In genomic region chrII:5185955-5186539, ce11 we compare ENCODE assay signal across 1 worm cellular context.
TF ChIP-seq lines count a peak whose summit lies in the region.

No protein-coding gene starts in this region.

TF ChIP-seq in whole organism, L4 larva, 104 proteins besides CTCF, POLR2A, EP300 and RAD21 (continued from another document):
- TF ChIP-seq duxl-1 (tag; optimal IDR thresholded peaks at IDR 0.05; lab: Kevin White, UChicago; ENCODE audit: poor library complexity) (no peak), hmg-1.1 (GFP tag; IDR thresholded peaks at IDR 0.05; lab: Robert Waterston, UW) (no peak), unc-62 (GFP tag; optimal IDR thresholded peaks at IDR 0.05 in 1 of 2; lab: Kevin White, UChicago) (peak in 1 of 2 experiments; percentile 1), unc-62 (tag; optimal IDR thresholded peaks at IDR 0.05; lab: Kevin White, UChicago) (no peak), ceh-28 (tag; optimal IDR thresholded peaks at IDR 0.05; lab: Kevin White, UChicago) (no peak), nhr-102 (tag; optimal IDR thresholded peaks at IDR 0.05; lab: Kevin White, UChicago) (peak; percentile 49), zip-11 (GFP tag; IDR thresholded peaks at IDR 0.05; lab: Robert Waterston, UW) (no peak), F37D6.2 (tag; optimal IDR thresholded peaks at IDR 0.05; lab: Kevin White, UChicago) (no peak), zag-1 (tag; optimal IDR thresholded peaks at IDR 0.05; lab: Kevin White, UChicago) (no peak), fkh-10 (GFP tag; optimal IDR thresholded peaks at IDR 0.05; lab: Kevin White, UChicago) (no peak), nhr-6 (tag; optimal IDR thresholded peaks at IDR 0.05; lab: Kevin White, UChicago) (no peak), mdt-29 (GFP tag; IDR thresholded peaks at IDR 0.05; lab: Robert Waterston, UW) (no peak), lin-38 (GFP tag; IDR thresholded peaks at IDR 0.05; lab: Robert Waterston, UW) (no peak), fos-1 (tag; optimal IDR thresholded peaks at IDR 0.05; lab: Kevin White, UChicago) (no peak), ZK337.2 (GFP tag; IDR thresholded peaks at IDR 0.05; lab: Robert Waterston, UW) (no peak), unc-39 (tag; optimal IDR thresholded peaks at IDR 0.05; lab: Kevin White, UChicago) (no peak), dve-1 (tag; optimal IDR thresholded peaks at IDR 0.05; lab: Kevin White, UChicago; ENCODE audit: insufficient read depth) (peak; percentile 76), nhr-76 (tag; optimal IDR thresholded peaks at IDR 0.05; lab: Kevin White, UChicago) (no peak), ceh-62 (tag; optimal IDR thresholded peaks at IDR 0.05; lab: Kevin White, UChicago) (no peak), mxl-3 (GFP tag; optimal IDR thresholded peaks at IDR 0.05; lab: Kevin White, UChicago) (no peak), F49E8.2 (tag; optimal IDR thresholded peaks at IDR 0.05; lab: Kevin White, UChicago; ENCODE audit: borderline replicate concordance) (no peak), zfp-2 (tag; optimal IDR thresholded peaks at IDR 0.05; lab: Kevin White, UChicago) (no peak), ces-1 (GFP tag; optimal IDR thresholded peaks at IDR 0.05; lab: Kevin White, UChicago) (no peak), ztf-11 (tag; optimal IDR thresholded peaks at IDR 0.05; lab: Kevin White, UChicago) (no peak), unc-130 (GFP tag; optimal IDR thresholded peaks at IDR 0.05; lab: Kevin White, UChicago) (no peak), nhr-77 (tag; optimal IDR thresholded peaks at IDR 0.05; lab: Kevin White, UChicago) (peak; percentile 57), ama-1 (optimal IDR thresholded peaks at IDR 0.05; lab: Kevin White, UChicago) (no peak), dmd-9 (GFP tag; IDR thresholded peaks at IDR 0.05; lab: Robert Waterston, UW) (no peak), lin-13 (GFP tag; optimal IDR thresholded peaks at IDR 0.05; lab: Kevin White, UChicago) (no peak), madf-5 (GFP tag; IDR thresholded peaks at IDR 0.05; lab: Robert Waterston, UW) (no peak), nhr-48 (tag; optimal IDR thresholded peaks at IDR 0.05; lab: Kevin White, UChicago) (peak; percentile 43), T20F7.1 (GFP tag; optimal IDR thresholded peaks at IDR 0.05; lab: Kevin White, UChicago) (no peak), daf-16 (GFP tag; optimal IDR thresholded peaks at IDR 0.05; lab: Kevin White, UChicago) (peak in 1 of 2 experiments; percentile 62), daf-16 (tag; optimal IDR thresholded peaks at IDR 0.05; lab: Kevin White, UChicago) (peak; percentile 94), snpc-1.2 (GFP tag; IDR thresholded peaks at IDR 0.05; lab: Robert Waterston, UW) (no peak), nhr-28 (tag; optimal IDR thresholded peaks at IDR 0.05; lab: Kevin White, UChicago) (peak; percentile 79), ceh-20 (GFP tag; IDR thresholded peaks at IDR 0.05; lab: Robert Waterston, UW) (no peak), pha-4 (GFP tag; IDR thresholded peaks at IDR 0.05; lab: Robert Waterston, UW) (peak; percentile 43; the same call in 1 of the 2 replicates), pha-4 (tag; optimal IDR thresholded peaks at IDR 0.05; lab: Kevin White, UChicago) (no peak), Y75B8A.6 (GFP tag; IDR thresholded peaks at IDR 0.05; lab: Robert Waterston, UW) (no peak), sdz-12 (GFP tag; optimal IDR thresholded peaks at IDR 0.05; lab: Kevin White, UChicago) (no peak), nhr-10 (tag; optimal IDR thresholded peaks at IDR 0.05; lab: Kevin White, UChicago) (peak; percentile 39), hlh-30 (tag; optimal IDR thresholded peaks at IDR 0.05; lab: Kevin White, UChicago; ENCODE audit: insufficient read depth) (peak; percentile 35), tra-1 (GFP tag; IDR thresholded peaks at IDR 0.05; lab: Robert Waterston, UW) (peak; percentile 35; the same call in 1 of the 2 replicates), ceh-44 (GFP tag; IDR thresholded peaks at IDR 0.05; lab: Robert Waterston, UW) (no peak), nhr-111 (GFP tag; optimal IDR thresholded peaks at IDR 0.05; lab: Kevin White, UChicago) (no peak), spr-1 (tag; optimal IDR thresholded peaks at IDR 0.05; lab: Kevin White, UChicago) (no peak), dmd-6 (GFP tag; IDR thresholded peaks at IDR 0.05; lab: Robert Waterston, UW) (peak; percentile 68), zip-2 (tag; optimal IDR thresholded peaks at IDR 0.05; lab: Kevin White, UChicago) (no peak), lin-1 (GFP tag; IDR thresholded peaks at IDR 0.05; lab: Robert Waterston, UW) (no peak), ztf-7 (tag; optimal IDR thresholded peaks at IDR 0.05; lab: Kevin White, UChicago) (no peak), F44E2.7 (GFP tag; IDR thresholded peaks at IDR 0.05; lab: Robert Waterston, UW) (no peak), arid-1 (GFP tag; conservative IDR thresholded peaks at IDR 0.05; lab: Robert Waterston, UW) (no peak), ceh-82 (tag; optimal IDR thresholded peaks at IDR 0.05; lab: Kevin White, UChicago) (no peak), mxl-2 (GFP tag; conservative IDR thresholded peaks at IDR 0.05; lab: Robert Waterston, UW) (no peak), zfp-3 (GFP tag; conservative IDR thresholded peaks at IDR 0.05; lab: Robert Waterston, UW) (no peak), hlh-11 (tag; optimal IDR thresholded peaks at IDR 0.05; lab: Kevin White, UChicago) (peak; percentile 78), attf-4 (tag; optimal IDR thresholded peaks at IDR 0.05; lab: Kevin White, UChicago) (no peak), T26A8.4 (GFP tag; IDR thresholded peaks at IDR 0.05; lab: Robert Waterston, UW) (no peak; the same call in 1 of the 2 replicates), ctbp-1 (GFP tag; IDR thresholded peaks at IDR 0.05; lab: Robert Waterston, UW) (no peak), R02D3.7 (tag; optimal IDR thresholded peaks at IDR 0.05; lab: Kevin White, UChicago) (no peak), lir-3 (tag; optimal IDR thresholded peaks at IDR 0.05; lab: Kevin White, UChicago) (no peak), pqm-1 (tag; optimal IDR thresholded peaks at IDR 0.05; lab: Kevin White, UChicago) (peak; percentile 89)
